Fruit fly (Drosophila melanogaster) whole organism, adult: ENCODE data around the gene CG14321.

Experiments used
- CG11617 ChIP-seq: fragments of 200-800 bp; sonication (Bioruptor generic); optimal IDR thresholded peaks from 2 replicates; lab custom pipeline; 2017; ENCODE audit warnings: mild to moderate bottlenecking, missing biosample characterization, missing genetic modification reagents, missing genetic modification characterization
- CG1620 ChIP-seq: fragments of 200-800 bp; sonication (Bioruptor generic); optimal IDR thresholded peaks from 2 replicates; lab custom pipeline; 2016; ENCODE audit warnings: missing biosample characterization, missing genetic modification characterization
- CG5204 ChIP-seq: fragments of 200-800 bp; sonication (Bioruptor generic); optimal IDR thresholded peaks from 2 replicates; lab custom pipeline; 2016; ENCODE audit warnings: missing biosample characterization, missing genetic modification characterization
- cic ChIP-seq: fragments of 200-800 bp; sonication (Bioruptor generic); optimal IDR thresholded peaks from 2 replicates; lab custom pipeline; 2017; ENCODE audit warnings: missing biosample characterization, mild to moderate bottlenecking, missing genetic modification characterization, moderate library complexity
- kay ChIP-seq: fragments of 200-800 bp; sonication (Bioruptor generic); peaks from one replicate; lab custom pipeline; 2016; ENCODE audit warnings: missing biosample characterization, missing genetic modification characterization, borderline replicate concordance
- pad ChIP-seq: fragments of 200-800 bp; sonication (Bioruptor generic); optimal IDR thresholded peaks from 3 replicates; lab custom pipeline; 2017; ENCODE audit warnings: missing biosample characterization, missing genetic modification characterization, mild to moderate bottlenecking, moderate library complexity, missing genetic modification reagents
- tj ChIP-seq: fragments of 200-800 bp; sonication (Bioruptor generic); optimal IDR thresholded peaks from 3 replicates; lab custom pipeline; 2017; ENCODE audit warnings: missing biosample characterization, mild to moderate bottlenecking, missing genetic modification characterization, moderate library complexity
- toe ChIP-seq: fragments of 200-800 bp; sonication (Bioruptor generic); optimal IDR thresholded peaks from 2 replicates; lab custom pipeline; 2016; ENCODE audit warnings: missing biosample characterization, missing genetic modification characterization

DNA sequence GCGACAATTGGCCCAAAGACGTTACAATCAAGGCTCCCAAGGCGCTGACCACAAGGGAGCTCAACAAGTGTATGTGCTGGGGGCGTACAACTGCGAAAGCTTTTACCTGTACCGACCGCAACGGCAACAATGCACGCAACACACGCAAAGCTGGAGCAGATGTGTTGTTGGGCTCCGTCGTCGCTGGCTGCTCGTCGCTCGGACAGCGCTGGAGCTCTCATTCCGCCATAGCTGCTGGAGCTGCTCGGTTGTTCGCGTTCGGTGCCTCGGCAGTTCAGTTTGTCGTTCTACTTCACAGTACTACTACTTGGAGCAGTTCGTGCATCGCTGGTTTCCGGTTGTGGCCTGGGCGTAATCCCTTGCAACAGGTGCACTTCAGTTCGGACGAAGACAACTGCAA is 7.8 kb upstream of the CG14321 start, which contains the start of gene Lgr1:
- TF ChIP-seq CG11617 (GFP tag; lab: Kevin White, UChicago) (no peak), tj (GFP tag; lab: Kevin White, UChicago) (no peak), CG5204 (GFP tag; lab: Kevin White, UChicago) (no peak), kay (GFP tag; lab: Kevin White, UChicago) (no peak), cic (GFP tag; lab: Kevin White, UChicago) (no peak), toe (GFP tag; lab: Kevin White, UChicago) (no peak), CG1620 (GFP tag; lab: Kevin White, UChicago) (no peak), pad (GFP tag; lab: Kevin White, UChicago) (no peak)
